Fruit fly (Drosophila melanogaster) ovary, adult (tissue): ENCODE data around the gene aurB.
A peak's percentile ranks its signal among the peaks of the same experiment; 100 is the strongest.

ENCODE experiments used
- CG17801 ChIP-seq: fragments of 200-800 bp; optimal IDR thresholded peaks from 2 replicates; lab custom pipeline; 2019; ENCODE audit warnings: missing biosample characterization, mild to moderate bottlenecking, missing genetic modification characterization, moderate library complexity; ENCODE audit not compliant: partially characterized antibody

aurB gene

dm6 chr2L:10858064-10859047, at the start of gene aurB, which contains the start of gene Stam:
Gene aurB, minus strand, starts transcription at chr2L:10858094.
Gene Stam, plus strand, starts transcription at chr2L:10858536.
- peak; percentile 52 for TF ChIP-seq CG17801 (GFP tag; lab: Kevin White, UChicago)

dm6 chr2L:10901685-10902084, 43.8 kb upstream of the aurB start, which contains the start of gene CG14070:
Gene CG14070, minus strand, starts transcription at chr2L:10901785.
- TF ChIP-seq CG17801 (GFP tag; lab: Kevin White, UChicago) = no peak

- TF ChIP-seq CG17801 (GFP tag; lab: Kevin White, UChicago) = no peak
These were observed 30.9 kb upstream of the aurB start, which contains the start of gene CG14071 for dm6 chr2L:10888827-10889226. Gene CG14071, minus strand, starts transcription at chr2L:10888927.

dm6 chr2L:10869867-10870266, 12.0 kb upstream of the aurB start, which contains the start of gene CG12517:
Gene CG12517, plus strand, starts transcription at chr2L:10870167.
- no peak for TF ChIP-seq CG17801 (GFP tag; lab: Kevin White, UChicago)

- peak; percentile 16 for TF ChIP-seq CG17801 (GFP tag; lab: Kevin White, UChicago)
These were observed 1.5 kb downstream of the aurB start, which contains the start of gene Dnz1 for dm6 chr2L:10856328-10856942. Gene Dnz1, minus strand, starts transcription at chr2L:10856644.

dm6 chr2L:10851336-10851862, 6.5 kb downstream of the aurB start:
- no peak for TF ChIP-seq CG17801 (GFP tag; lab: Kevin White, UChicago)

- TF ChIP-seq CG17801 (GFP tag; lab: Kevin White, UChicago) = peak; percentile 37
These were observed 7.4 kb downstream of the aurB start, which contains the start of gene porin for dm6 chr2L:10850320-10850990. Gene porin, minus strand, starts transcription at chr2L:10850848.

dm6 chr2L:10849511-10850191, 8.2 kb downstream of the aurB start, which contains the start of gene SmydA-3:
Gene SmydA-3, plus strand, starts transcription at chr2L:10850141.
- TF ChIP-seq CG17801 (GFP tag; lab: Kevin White, UChicago) = peak; percentile 41

dm6 chr2L:10846944-10847343, 10.9 kb downstream of the aurB start, which contains the start of gene Porin2:
Gene Porin2, minus strand, starts transcription at chr2L:10847044.
- no peak for TF ChIP-seq CG17801 (GFP tag; lab: Kevin White, UChicago)

dm6 chr2L:10845564-10845963, 12.3 kb downstream of the aurB start, which contains the start of the genes CG17139 and CG17140:
Gene CG17139, minus strand, starts transcription at chr2L:10845664.
Gene CG17140, minus strand, starts transcription at chr2L:10845664.
- no peak for TF ChIP-seq CG17801 (GFP tag; lab: Kevin White, UChicago)

dm6 chr2L:10842326-10842725, 15.6 kb downstream of the aurB start, which contains the start of gene CG6700:
Gene CG6700, minus strand, starts transcription at chr2L:10842597.
- peak; percentile 54 for TF ChIP-seq CG17801 (GFP tag; lab: Kevin White, UChicago)

- TF ChIP-seq CG17801 (GFP tag; lab: Kevin White, UChicago) = no peak
These were observed 16.3 kb downstream of the aurB start for dm6 chr2L:10841619-10842018.

- no peak for TF ChIP-seq CG17801 (GFP tag; lab: Kevin White, UChicago)
These were observed 20.4 kb downstream of the aurB start, which contains the start of gene Nos for dm6 chr2L:10837491-10837890. Gene Nos, minus strand, starts transcription at chr2L:10837511.
